Worm (Caenorhabditis elegans) whole organism, L1 larva: ENCODE measurements around the gene T16G1.2.

Experiments used
- C04F5.9 ChIP-seq: sonication (generic microtip); optimal IDR thresholded peaks from 2 replicates; lab custom pipeline; 2016; ENCODE audit warnings: missing genetic modification characterization, missing compliant biosample characterization
- C34B4.2 ChIP-seq: sonication (generic microtip); optimal IDR thresholded peaks from 2 replicates; lab custom pipeline; 2017; ENCODE audit warnings: mild to moderate bottlenecking, missing genetic modification characterization, missing compliant biosample characterization
- F16B12.6 ChIP-seq: fragments of 150-350 bp; optimal IDR thresholded peaks from 2 replicates; lab custom pipeline; 2014; ENCODE audit warnings: missing biosample characterization, missing genetic modification characterization
- Y116A8C.19 ChIP-seq: sonication (generic microtip); optimal IDR thresholded peaks from 2 replicates; lab custom pipeline; 2016; ENCODE audit warnings: missing compliant biosample characterization, missing genetic modification characterization, borderline replicate concordance
- ama-1 ChIP-seq: fragments of 150-350 bp; optimal IDR thresholded peaks from 2 replicates; lab custom pipeline; 2014
- blmp-1 ChIP-seq: fragments of 150-350 bp; optimal IDR thresholded peaks from 2 replicates; lab custom pipeline; 2014; ENCODE audit warnings: missing biosample characterization, missing genetic modification characterization
- ceh-63 ChIP-seq: fragments of 200-800 bp; sonication (Bioruptor generic); optimal IDR thresholded peaks from 2 replicates; lab custom pipeline; 2018; ENCODE audit warnings: mild to moderate bottlenecking, missing genetic modification characterization, missing compliant biosample characterization
- ceh-8 ChIP-seq: fragments of 200-800 bp; sonication (Bioruptor generic); optimal IDR thresholded peaks from 2 replicates; lab custom pipeline; 2018; ENCODE audit warnings: mild to moderate bottlenecking, missing genetic modification characterization, moderate library complexity, missing compliant biosample characterization
- ces-1 ChIP-seq: fragments of 150-350 bp; optimal IDR thresholded peaks from 2 replicates; lab custom pipeline; 2014; ENCODE audit warnings: missing biosample characterization, missing genetic modification reagents, missing genetic modification characterization
- efl-1 ChIP-seq, 4 experiments: fragments of 150-350 bp; optimal IDR thresholded peaks in 3 of 4; peaks in 1 of 4; 1 replicate in 1 of 4; 2 replicates in 3 of 4; lab custom pipeline; 2014; ENCODE audit warnings: missing biosample characterization in 2 of 4, missing genetic modification characterization in 2 of 4, missing genetic modification reagents in 2 of 4
- egl-13 ChIP-seq: sonication (generic microtip); optimal IDR thresholded peaks from 2 replicates; lab custom pipeline; 2016; ENCODE audit warnings: missing genotype, missing genetic modification reagents, missing genetic modification characterization, missing compliant biosample characterization
- fkh-10 ChIP-seq: sonication (generic microtip); optimal IDR thresholded peaks from 2 replicates; lab custom pipeline; 2017; ENCODE audit warnings: missing biosample characterization, missing genetic modification reagents, missing genetic modification characterization
- grh-1 ChIP-seq: fragments of 200-800 bp; sonication (Bioruptor generic); IDR thresholded peaks from 2 replicates; pipeline ENCODE4 v1.3.6; 2022; ENCODE audit warnings: missing genetic modification reagents, missing genetic modification characterization, missing compliant biosample characterization
- hlh-4 ChIP-seq: sonication (generic microtip); optimal IDR thresholded peaks from 2 replicates; lab custom pipeline; 2016; ENCODE audit warnings: mild to moderate bottlenecking, missing genetic modification characterization, missing compliant biosample characterization
- isw-1 ChIP-seq: fragments of 200-800 bp; sonication (Bioruptor generic); IDR thresholded peaks from 2 replicates; pipeline ENCODE4 v1.3.6; 2022; ENCODE audit warnings: missing genetic modification characterization, missing compliant biosample characterization
- lin-14 ChIP-seq: fragments of 200-800 bp; sonication (Bioruptor generic); optimal IDR thresholded peaks from 2 replicates; lab custom pipeline; 2018; ENCODE audit warnings: mild to moderate bottlenecking, missing genetic modification characterization, moderate library complexity, missing compliant biosample characterization
- lin-15B ChIP-seq: fragments of 150-350 bp; sonication (generic microtip); optimal IDR thresholded peaks from 3 replicates; lab custom pipeline; 2014; ENCODE audit warnings: missing biosample characterization, missing genetic modification characterization
- lin-39 ChIP-seq: fragments of 150-350 bp; optimal IDR thresholded peaks from 2 replicates; lab custom pipeline; 2014; ENCODE audit warnings: missing biosample characterization, missing genetic modification reagents, missing genetic modification characterization
- lir-3 ChIP-seq: sonication (generic microtip); optimal IDR thresholded peaks from 2 replicates; lab custom pipeline; 2016; ENCODE audit warnings: mild to moderate bottlenecking, missing genetic modification characterization, moderate library complexity, missing compliant biosample characterization; ENCODE audit not compliant: poor library complexity
- lsy-2 ChIP-seq, 2 experiments: fragments of 150-350 bp; optimal IDR thresholded peaks; 2 replicates each; lab custom pipeline; 2014; ENCODE audit warnings: missing biosample characterization in 2 of 2, missing genetic modification characterization in 2 of 2
- nhr-71 ChIP-seq: sonication (generic microtip); optimal IDR thresholded peaks from 2 replicates; lab custom pipeline; 2016; ENCODE audit warnings: mild to moderate bottlenecking, missing genetic modification characterization, moderate library complexity, missing compliant biosample characterization
- nhr-77 ChIP-seq: fragments of 150-350 bp; optimal IDR thresholded peaks from 2 replicates; lab custom pipeline; 2014; ENCODE audit warnings: missing biosample characterization, missing genetic modification characterization
- nhr-85 ChIP-seq: sonication (generic microtip); peaks from one replicate; lab custom pipeline; 2016; ENCODE audit warnings: missing genetic modification characterization, inconsistent platforms, missing compliant biosample characterization
- nhr-90 ChIP-seq: sonication (generic microtip); optimal IDR thresholded peaks from 2 replicates; lab custom pipeline; 2016; ENCODE audit warnings: mild to moderate bottlenecking, missing genetic modification characterization, missing compliant biosample characterization; ENCODE audit not compliant: poor library complexity
- pqm-1 ChIP-seq: sonication (generic microtip); optimal IDR thresholded peaks from 3 replicates; lab custom pipeline; 2017; ENCODE audit warnings: missing biosample characterization, missing genetic modification characterization
- swsn-7 ChIP-seq: sonication (generic microtip); optimal IDR thresholded peaks from 2 replicates; lab custom pipeline; 2016; ENCODE audit warnings: missing genetic modification characterization, missing compliant biosample characterization
- tbx-2 ChIP-seq: sonication (generic microtip); optimal IDR thresholded peaks from 2 replicates; lab custom pipeline; 2016; ENCODE audit warnings: missing genetic modification characterization, missing compliant biosample characterization
- unc-130 ChIP-seq: fragments of 150-350 bp; optimal IDR thresholded peaks from 2 replicates; lab custom pipeline; 2017; ENCODE audit warnings: missing biosample characterization, missing genetic modification characterization, inconsistent platforms
- unc-62 ChIP-seq: fragments of 150-350 bp; optimal IDR thresholded peaks from 2 replicates; lab custom pipeline; 2014; ENCODE audit warnings: missing biosample characterization, missing genetic modification reagents, missing genetic modification characterization
- unc-98 ChIP-seq: fragments of 200-800 bp; sonication (Bioruptor generic); IDR thresholded peaks from 2 replicates; pipeline ENCODE4 v1.3.6; 2022; ENCODE audit warnings: missing genetic modification characterization, missing compliant biosample characterization
- vab-15 ChIP-seq: sonication (generic microtip); optimal IDR thresholded peaks from 2 replicates; lab custom pipeline; 2017; ENCODE audit warnings: missing genotype, mild to moderate bottlenecking, missing genetic modification characterization, missing compliant biosample characterization
- xbp-1 ChIP-seq: sonication (generic microtip); optimal IDR thresholded peaks from 2 replicates; lab custom pipeline; 2016; ENCODE audit warnings: missing genetic modification characterization, missing compliant biosample characterization
- ztf-11 ChIP-seq, 2 experiments: sonication (generic microtip); optimal IDR thresholded peaks; 2 replicates each; lab custom pipeline; 2016 to 2017; ENCODE audit warnings: missing genetic modification characterization in 2 of 2, missing biosample characterization in 1 of 2, missing compliant biosample characterization in 1 of 2

Gene T16G1.2

ce11 chrV:12904054-12904453 lies 25.2 kb upstream of the T16G1.2 start, which contains the start of gene ttr-27:
Gene ttr-27 (minus strand): TSS chrV:12904098.
- TF ChIP-seq isw-1 (no peak), nhr-85 (tag; lab: Kevin White, UChicago) (no peak), C04F5.9 (no peak), unc-130 (tag; lab: Kevin White, UChicago) (no peak), hlh-4 (tag; lab: Kevin White, UChicago) (no peak), lin-14 (GFP tag; lab: Kevin White, UChicago) (peak; percentile 34), efl-1 (optimal IDR thresholded peaks at IDR 0.05; lab: Kevin White, UChicago) (no peak), efl-1 (GFP tag; optimal IDR thresholded peaks at IDR 0.05 in 1 of 2; lab: Kevin White, UChicago) (peak in 1 of 2 experiments; percentile 12), ceh-63 (GFP tag; lab: Kevin White, UChicago) (no peak), tbx-2 (peak; percentile 36), ama-1 (lab: Kevin White, UChicago) (no peak), egl-13 (tag; lab: Kevin White, UChicago) (no peak), nhr-77 (peak; percentile 23)

- no peak for TF ChIP-seq ama-1 (lab: Kevin White, UChicago)
- no peak for TF ChIP-seq fkh-10 (GFP tag; lab: Kevin White, UChicago)
- TF ChIP-seq xbp-1 (tag; lab: Kevin White, UChicago) = no peak
- TF ChIP-seq hlh-4 (tag; lab: Kevin White, UChicago) = no peak
- TF ChIP-seq ces-1 = no peak
- no peak for TF ChIP-seq nhr-85 (tag; lab: Kevin White, UChicago)
Measured at ce11 chrV:12905074-12905473, 24.2 kb upstream of the T16G1.2 start, which contains the start of gene ttr-28. Gene ttr-28 (minus strand): TSS chrV:12905174.

ce11 chrV:12906732-12907131 lies 22.6 kb upstream of the T16G1.2 start, which contains the start of gene ttr-29:
Gene ttr-29 (minus strand): TSS chrV:12906832.
- no peak for TF ChIP-seq C04F5.9
- no peak for TF ChIP-seq nhr-90
- no peak for TF ChIP-seq nhr-71 (tag; lab: Kevin White, UChicago)
- TF ChIP-seq ceh-63 (GFP tag; lab: Kevin White, UChicago) = no peak
- TF ChIP-seq swsn-7 (tag; lab: Kevin White, UChicago) = no peak
- TF ChIP-seq lin-14 (GFP tag; lab: Kevin White, UChicago) = no peak
- TF ChIP-seq lsy-2 (tag; optimal IDR thresholded peaks at IDR 0.05; lab: Kevin White, UChicago) = no peak
- TF ChIP-seq fkh-10 (GFP tag; lab: Kevin White, UChicago) = no peak
- TF ChIP-seq hlh-4 (tag; lab: Kevin White, UChicago) = no peak

- TF ChIP-seq blmp-1 = no peak
- TF ChIP-seq, all 84 proteins: peak for 0
Measured at ce11 chrV:12907436-12907835, 21.8 kb upstream of the T16G1.2 start.

ce11 chrV:12908614-12909013 lies 20.7 kb upstream of the T16G1.2 start:
- TF ChIP-seq grh-1 (GFP tag; lab: Robert Waterston, UW) (no peak), ztf-11 (tag; optimal IDR thresholded peaks at IDR 0.05; lab: Kevin White, UChicago) (no peak), C34B4.2 (no peak), ama-1 (lab: Kevin White, UChicago) (no peak), pqm-1 (tag; lab: Kevin White, UChicago) (no peak), ceh-8 (GFP tag; lab: Kevin White, UChicago) (no peak), F16B12.6 (tag; lab: Kevin White, UChicago) (no peak), lin-39 (tag; lab: Kevin White, UChicago) (no peak), vab-15 (tag; lab: Kevin White, UChicago) (no peak), unc-98 (no peak), Y116A8C.19 (tag; lab: Kevin White, UChicago) (no peak), unc-62 (GFP tag; lab: Kevin White, UChicago) (no peak), lin-15B (no peak), lir-3 (tag; lab: Kevin White, UChicago) (no peak)
